Worm (Caenorhabditis elegans) whole organism, L4/young adult: ENCODE measurements around the gene clec-208.

ENCODE experiments used
- dao-5 ChIP-seq: sonication (generic microtip); optimal IDR thresholded peaks from 2 replicates; lab custom pipeline; 2016; ENCODE audit warnings: missing genotype, missing genetic modification characterization, moderate library complexity, missing compliant biosample characterization
- him-1 ChIP-seq: sonication (generic microtip); optimal IDR thresholded peaks from 2 replicates; lab custom pipeline; 2016; ENCODE audit warnings: missing genotype, missing genetic modification reagents, missing genetic modification characterization, missing compliant biosample characterization

DNA sequence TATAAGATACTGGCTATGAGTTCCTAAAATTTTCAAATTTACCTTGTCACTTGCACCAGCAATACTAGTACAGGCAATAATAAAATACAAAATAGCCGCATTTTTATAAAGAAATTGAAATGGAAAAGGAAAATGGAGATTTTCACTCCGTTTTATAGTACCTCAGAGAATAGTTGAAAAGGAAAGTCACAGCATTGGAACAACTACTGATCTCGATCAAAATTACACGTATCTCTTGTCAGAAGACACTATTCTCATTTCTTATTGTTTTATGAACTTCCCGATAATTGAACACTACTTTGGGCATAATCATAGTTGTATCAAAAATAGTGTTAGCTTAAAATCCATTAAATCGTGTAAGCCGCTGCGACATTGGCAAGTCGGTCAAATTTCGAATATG is 46.2 kb upstream of the clec-208 start, which contains the start of gene Y40B10A.11:
- TF ChIP-seq him-1 (tag; lab: Kevin White, UChicago) (no peak), dao-5 (tag; lab: Kevin White, UChicago) (no peak)
